Worm (Caenorhabditis elegans) whole organism, L1 larva: ENCODE data around the gene irld-19.

Experiments
- F16B12.6 ChIP-seq: fragments of 150-350 bp; optimal IDR thresholded peaks from 2 replicates; lab custom pipeline; 2014; ENCODE audit warnings: missing biosample characterization, missing genetic modification characterization
- aly-2 ChIP-seq: fragments of 150-350 bp; optimal IDR thresholded peaks from 2 replicates; lab custom pipeline; 2014; ENCODE audit warnings: missing biosample characterization, missing genetic modification characterization
- ama-1 ChIP-seq: fragments of 150-350 bp; optimal IDR thresholded peaks from 2 replicates; lab custom pipeline; 2014
- ces-1 ChIP-seq: fragments of 150-350 bp; optimal IDR thresholded peaks from 2 replicates; lab custom pipeline; 2014; ENCODE audit warnings: missing biosample characterization, missing genetic modification reagents, missing genetic modification characterization
- elt-3 ChIP-seq, 6 experiments: fragments of 150-350 bp in 1 of 6; sonication (generic microtip); optimal IDR thresholded peaks; 2 replicates each; lab custom pipeline; 2017 to 2018; ENCODE audit warnings: missing biosample characterization in 6 of 6, missing genetic modification characterization in 6 of 6, inconsistent platforms in 1 of 6
- isw-1 ChIP-seq: fragments of 200-800 bp; sonication (Bioruptor generic); IDR thresholded peaks from 2 replicates; pipeline ENCODE4 v1.3.6; 2022; ENCODE audit warnings: missing genetic modification characterization, missing compliant biosample characterization
- mab-9 ChIP-seq: fragments of 200-800 bp; sonication (Bioruptor generic); IDR thresholded peaks from 2 replicates; pipeline ENCODE4 v1.3.6; 2022; ENCODE audit warnings: missing genetic modification reagents, missing genetic modification characterization, missing compliant biosample characterization
- mdl-1 ChIP-seq, 2 experiments: fragments of 150-350 bp; optimal IDR thresholded peaks; 2 replicates each; lab custom pipeline; 2014 to 2017; ENCODE audit warnings: missing biosample characterization in 2 of 2, missing genetic modification characterization in 2 of 2, inconsistent platforms in 1 of 2
- nhr-237 ChIP-seq: fragments of 150-350 bp; optimal IDR thresholded peaks from 2 replicates; lab custom pipeline; 2014; ENCODE audit warnings: missing biosample characterization, missing genetic modification characterization
- nhr-47 ChIP-seq: sonication (generic microtip); optimal IDR thresholded peaks from 2 replicates; lab custom pipeline; 2016; ENCODE audit warnings: mild to moderate bottlenecking, missing genetic modification characterization, moderate library complexity, missing compliant biosample characterization
- pqm-1 ChIP-seq: sonication (generic microtip); optimal IDR thresholded peaks from 3 replicates; lab custom pipeline; 2017; ENCODE audit warnings: missing biosample characterization, missing genetic modification characterization
- unc-130 ChIP-seq: fragments of 150-350 bp; optimal IDR thresholded peaks from 2 replicates; lab custom pipeline; 2017; ENCODE audit warnings: missing biosample characterization, missing genetic modification characterization, inconsistent platforms
- ztf-11 ChIP-seq, 2 experiments: sonication (generic microtip); optimal IDR thresholded peaks; 2 replicates each; lab custom pipeline; 2016 to 2017; ENCODE audit warnings: missing genetic modification characterization in 2 of 2, missing biosample characterization in 1 of 2, missing compliant biosample characterization in 1 of 2

DNA sequence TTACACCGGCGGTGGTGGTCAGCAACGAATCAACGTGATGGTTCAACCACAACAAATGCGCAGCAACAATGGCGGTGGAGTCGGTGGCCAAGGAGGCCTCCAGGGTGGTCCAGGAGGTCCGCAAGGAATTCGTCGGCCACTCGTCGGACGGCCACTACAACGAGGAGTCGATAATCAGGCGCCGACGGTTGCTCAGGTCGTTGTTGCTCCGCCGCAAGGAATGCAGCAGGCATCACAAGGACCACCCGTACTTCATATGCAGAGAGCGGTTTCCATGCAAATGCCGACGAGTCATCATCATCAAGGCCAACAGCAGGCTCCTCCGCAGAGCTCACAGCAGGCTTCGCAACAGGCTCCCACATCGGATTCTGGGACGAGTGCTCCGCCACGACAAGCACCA, 20.6 kb downstream of the irld-19 start:
- no peak for TF ChIP-seq unc-130
- no peak for TF ChIP-seq mdl-1 (tag; optimal IDR thresholded peaks at IDR 0.05; lab: Kevin White, UChicago)
- no peak for TF ChIP-seq F16B12.6 (tag; lab: Kevin White, UChicago)
- TF ChIP-seq nhr-237 (tag; lab: Kevin White, UChicago) = no peak
- no peak for TF ChIP-seq isw-1
- TF ChIP-seq ztf-11 (tag; optimal IDR thresholded peaks at IDR 0.05; lab: Kevin White, UChicago) = no peak
- no peak for TF ChIP-seq ama-1
- TF ChIP-seq elt-3 (tag; optimal IDR thresholded peaks at IDR 0.05; lab: Kevin White, UChicago) = no peak
- no peak for TF ChIP-seq nhr-47 (tag; lab: Kevin White, UChicago)
- TF ChIP-seq mab-9 (GFP tag; lab: Robert Waterston, UW) = no peak
- TF ChIP-seq ces-1 (GFP tag; lab: Kevin White, UChicago) = no peak
- TF ChIP-seq aly-2 (tag; lab: Kevin White, UChicago) = no peak
- TF ChIP-seq pqm-1 = no peak
